Fruit fly (Drosophila melanogaster): ENCODE measurements around the gene Cyp6d5.

DNA sequence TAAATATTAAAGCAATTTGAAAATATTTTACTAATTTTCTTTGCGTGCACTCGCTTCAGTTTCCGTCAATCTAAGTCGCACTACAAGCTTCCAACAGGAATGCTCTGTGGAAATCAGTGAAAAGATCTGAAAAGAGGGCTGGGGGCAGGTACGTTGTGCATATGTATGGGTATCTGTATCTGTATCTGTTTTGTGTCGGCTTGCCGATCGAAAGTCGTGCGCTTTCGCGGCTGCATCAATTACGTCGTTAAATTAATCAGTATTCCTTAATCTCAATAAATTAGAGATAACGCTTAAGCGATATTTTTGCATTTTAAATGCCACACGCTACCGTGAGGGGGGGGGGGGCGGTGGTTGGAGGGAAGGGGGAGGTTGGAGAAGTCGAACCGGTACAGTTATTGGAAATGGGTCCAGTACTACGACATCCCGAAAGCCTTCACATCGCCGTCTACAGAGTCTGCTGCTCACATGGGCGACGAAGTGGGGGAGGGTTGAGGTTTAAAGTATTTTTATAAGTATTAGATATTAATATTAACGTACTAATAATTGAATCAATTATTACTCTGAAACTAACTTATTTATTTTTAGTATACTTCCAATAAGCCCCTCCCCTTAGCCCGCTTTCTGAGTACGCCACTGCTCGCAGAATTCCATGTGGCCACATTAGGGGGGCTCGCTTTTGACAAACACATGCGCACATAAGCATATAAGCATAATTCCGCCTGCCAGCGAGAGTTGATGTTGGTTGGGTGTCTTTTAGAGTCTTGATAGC lies 24.2 kb downstream of the Cyp6d5 start:
- peak; percentile 89 for TF ChIP-seq CG14711 (tag; optimal IDR thresholded peaks at IDR 0.05)
- peak; percentile 94 for TF ChIP-seq CG7101 (tag; optimal IDR thresholded peaks at IDR 0.05)
- peak; percentile 85 for TF ChIP-seq CG11617 (GFP tag; optimal IDR thresholded peaks at IDR 0.05)
- peak; percentile 95 for TF ChIP-seq CG7045 (GFP tag; optimal IDR thresholded peaks at IDR 0.05)
- no peak for TF ChIP-seq cnc (optimal IDR thresholded peaks at IDR 0.05)
- peak; percentile 70 for TF ChIP-seq CG5204 (GFP tag; optimal IDR thresholded peaks at IDR 0.05)
- peak; percentile 63 for TF ChIP-seq tj (GFP tag; optimal IDR thresholded peaks at IDR 0.05)

Measured in whole organism, adult.